Fruit fly (Drosophila melanogaster) whole organism, embryonic: ENCODE results near the gene CG9452.

Source experiments
- Bdp1 ChIP-seq: fragments of 200-800 bp; sonication (Bioruptor generic); optimal IDR thresholded peaks from 3 replicates; lab custom pipeline; 2016; ENCODE audit warnings: missing biosample characterization, missing genetic modification characterization
- CG10321 ChIP-seq: fragments of 200-800 bp; sonication (Bioruptor generic); IDR thresholded peaks from 2 replicates; pipeline ENCODE4 v1.3.6; 2022; ENCODE audit warnings: missing biosample characterization, missing genetic modification characterization
- CG10959 ChIP-seq: fragments of 200-800 bp; sonication (Bioruptor generic); IDR thresholded peaks from 2 replicates; pipeline ENCODE4 v1.3.6; 2022; ENCODE audit warnings: missing biosample characterization, missing genetic modification characterization
- CG13894 ChIP-seq: fragments of 200-800 bp; sonication (Bioruptor generic); optimal IDR thresholded peaks from 3 replicates; lab custom pipeline; 2018; ENCODE audit warnings: missing biosample characterization, mild to moderate bottlenecking, missing genetic modification characterization, moderate library complexity
- CG14050 ChIP-seq: fragments of 200-800 bp; sonication (Bioruptor generic); IDR thresholded peaks from 3 replicates; pipeline ENCODE4 v1.3.6; 2022; ENCODE audit warnings: missing biosample characterization, missing genetic modification characterization
- CG14441 ChIP-seq: fragments of 200-800 bp; sonication (Bioruptor generic); IDR thresholded peaks from 2 replicates; pipeline ENCODE4 v1.3.6; 2022; ENCODE audit warnings: missing biosample characterization, missing genetic modification characterization
- CG14860 ChIP-seq: fragments of 200-800 bp; sonication (Bioruptor generic); IDR thresholded peaks from 3 replicates; pipeline ENCODE4 v1.3.6; 2022; ENCODE audit warnings: missing biosample characterization, missing genetic modification characterization; ENCODE audit not compliant: partially characterized antibody
- CG15011 ChIP-seq: fragments of 200-800 bp; sonication (Bioruptor generic); optimal IDR thresholded peaks from 3 replicates; lab custom pipeline; 2018; ENCODE audit warnings: missing biosample characterization, mild to moderate bottlenecking, missing genetic modification characterization
- CG16813 ChIP-seq: fragments of 200-800 bp; sonication (Bioruptor generic); IDR thresholded peaks from 3 replicates; pipeline ENCODE4 v1.3.6; 2022; ENCODE audit warnings: missing biosample characterization, missing genetic modification characterization; ENCODE audit not compliant: partially characterized antibody
- CG17186 ChIP-seq: fragments of 200-800 bp; sonication (Bioruptor generic); optimal IDR thresholded peaks from 3 replicates; lab custom pipeline; 2017; ENCODE audit warnings: missing biosample characterization, missing genetic modification reagents, missing genetic modification characterization
- CG18764 ChIP-seq: fragments of 200-800 bp; sonication (Bioruptor generic); optimal IDR thresholded peaks from 3 replicates; lab custom pipeline; 2016; ENCODE audit warnings: missing biosample characterization, missing genetic modification characterization
- CG2116 ChIP-seq: fragments of 200-800 bp; sonication (Bioruptor generic); optimal IDR thresholded peaks from 3 replicates; lab custom pipeline; 2018; ENCODE audit warnings: missing biosample characterization, mild to moderate bottlenecking, missing genetic modification characterization
- CG2202 ChIP-seq: fragments of 200-800 bp; sonication (Bioruptor generic); optimal IDR thresholded peaks from 2 replicates; lab custom pipeline; 2018; ENCODE audit warnings: missing biosample characterization, mild to moderate bottlenecking, missing genetic modification characterization
- CG33213 ChIP-seq: fragments of 200-800 bp; sonication (Bioruptor generic); optimal IDR thresholded peaks from 3 replicates; lab custom pipeline; 2016; ENCODE audit warnings: missing biosample characterization, missing genetic modification characterization
- CG3726 ChIP-seq: fragments of 200-800 bp; sonication (Bioruptor generic); IDR thresholded peaks from 3 replicates; pipeline ENCODE4, ENCODE4 v1.3.6; 2022; ENCODE audit warnings: missing biosample characterization, missing genetic modification characterization
- CG3838 ChIP-seq: fragments of 200-800 bp; sonication (Bioruptor generic); optimal IDR thresholded peaks from 3 replicates; lab custom pipeline; 2016; ENCODE audit warnings: missing biosample characterization, missing genetic modification characterization
- CG4282 ChIP-seq: fragments of 200-800 bp; sonication (Bioruptor generic); optimal IDR thresholded peaks from 2 replicates; lab custom pipeline; 2016; ENCODE audit warnings: missing biosample characterization, missing genetic modification characterization
- CG4730 ChIP-seq: fragments of 200-800 bp; sonication (Bioruptor generic); IDR thresholded peaks from 2 replicates; pipeline ENCODE4 v1.3.6; 2022; ENCODE audit warnings: missing biosample characterization, missing genetic modification characterization
- CG5245 ChIP-seq: fragments of 200-800 bp; sonication (Bioruptor generic); optimal IDR thresholded peaks from 3 replicates; lab custom pipeline; 2016; ENCODE audit warnings: missing biosample characterization, missing genetic modification characterization
- CG6791 ChIP-seq: fragments of 200-800 bp; sonication (Bioruptor generic); IDR thresholded peaks from 3 replicates; pipeline ENCODE4 v1.3.6; 2022; ENCODE audit warnings: missing biosample characterization, missing genetic modification characterization; ENCODE audit not compliant: partially characterized antibody
- CG7372 ChIP-seq: fragments of 200-800 bp; sonication (Bioruptor generic); IDR thresholded peaks from 2 replicates; pipeline ENCODE4 v1.3.6; 2022; ENCODE audit warnings: missing biosample characterization, missing genetic modification characterization
- CG8089 ChIP-seq: fragments of 200-800 bp; sonication (Bioruptor generic); optimal IDR thresholded peaks from 3 replicates; lab custom pipeline; 2016; ENCODE audit warnings: missing biosample characterization, missing genetic modification characterization
- CG8290 ChIP-seq, 3 experiments: fragments of 200-800 bp; sonication (Bioruptor generic); optimal IDR thresholded peaks; 2 replicates each; lab custom pipeline; 2016 to 2019; ENCODE audit warnings: missing biosample characterization in 3 of 3, missing genetic modification characterization in 3 of 3, mild to moderate bottlenecking in 2 of 3, moderate library complexity in 1 of 3
- CG8359 ChIP-seq: fragments of 200-800 bp; sonication (Bioruptor generic); optimal IDR thresholded peaks from 2 replicates; lab custom pipeline; 2017; ENCODE audit warnings: missing biosample characterization, mild to moderate bottlenecking, missing genetic modification characterization, borderline replicate concordance
- Deaf1 ChIP-seq: fragments of 200-800 bp; optimal IDR thresholded peaks from 3 replicates; lab custom pipeline; 2019; ENCODE audit warnings: missing biosample characterization, mild to moderate bottlenecking, missing genetic modification characterization, moderate library complexity
- Dfd ChIP-seq, 2 experiments: fragments of >200 bp; optimal IDR thresholded peaks; 2 replicates each; lab custom pipeline; 2017; ENCODE audit warnings: missing biosample characterization in 2 of 2, missing genetic modification characterization in 2 of 2
- Drgx ChIP-seq: fragments of 200-800 bp; sonication (Bioruptor generic); IDR thresholded peaks from 2 replicates; pipeline ENCODE4 v1.3.6; 2022; ENCODE audit warnings: missing biosample characterization, missing genetic modification characterization
- Ets65A ChIP-seq: fragments of 200-800 bp; sonication (Bioruptor generic); peaks from one replicate; lab custom pipeline; 2016; ENCODE audit warnings: missing biosample characterization, missing genetic modification characterization
- HLH3B ChIP-seq: fragments of 200-800 bp; sonication (Bioruptor generic); IDR thresholded peaks from 2 replicates; pipeline ENCODE4 v1.3.6; 2022; ENCODE audit warnings: missing biosample characterization, missing genetic modification characterization
- HLH54F ChIP-seq: fragments of 200-800 bp; sonication (Bioruptor generic); optimal IDR thresholded peaks from 3 replicates; lab custom pipeline; 2016; ENCODE audit warnings: missing biosample characterization, missing genetic modification characterization
- Poxn ChIP-seq: fragments of 200-800 bp; sonication (Bioruptor generic); IDR thresholded peaks from 2 replicates; pipeline ENCODE4 v1.3.6; 2022; ENCODE audit warnings: missing biosample characterization, missing genetic modification characterization
- btn ChIP-seq: fragments of 200-800 bp; sonication (Bioruptor generic); optimal IDR thresholded peaks from 2 replicates; lab custom pipeline; 2016; ENCODE audit warnings: missing biosample characterization, missing genetic modification characterization
- chinmo ChIP-seq: fragments of 200-800 bp; sonication (Bioruptor generic); IDR thresholded peaks from 4 replicates; pipeline ENCODE4 v1.3.6; 2022; ENCODE audit warnings: missing biosample characterization, missing genetic modification characterization; ENCODE audit not compliant: partially characterized antibody
- chm ChIP-seq: fragments of 200-800 bp; sonication (Bioruptor generic); IDR thresholded peaks from 2 replicates; pipeline ENCODE4 v1.3.6; 2022; ENCODE audit warnings: missing biosample characterization, missing genetic modification characterization
- dysf ChIP-seq: fragments of 200-800 bp; sonication (Bioruptor generic); IDR thresholded peaks from 3 replicates; pipeline ENCODE4 v1.3.6; 2022; ENCODE audit warnings: missing biosample characterization, missing genetic modification characterization
- emc ChIP-seq: fragments of 200-800 bp; sonication (Bioruptor generic); optimal IDR thresholded peaks from 2 replicates; lab custom pipeline; 2016; ENCODE audit warnings: missing biosample characterization, missing genetic modification characterization
- ind ChIP-seq: fragments of 200-800 bp; sonication (Bioruptor generic); optimal IDR thresholded peaks from 3 replicates; lab custom pipeline; 2016; ENCODE audit warnings: missing biosample characterization, missing genetic modification characterization
- lab ChIP-seq: fragments of 200-800 bp; sonication (Bioruptor generic); optimal IDR thresholded peaks from 3 replicates; lab custom pipeline; 2017; ENCODE audit warnings: missing biosample characterization, missing genetic modification characterization, mild to moderate bottlenecking, moderate library complexity, missing genetic modification reagents
- oc ChIP-seq: fragments of 200-800 bp; sonication (Bioruptor generic); optimal IDR thresholded peaks from 2 replicates; lab custom pipeline; 2018; ENCODE audit warnings: missing biosample characterization, mild to moderate bottlenecking, missing genetic modification characterization, moderate library complexity
- odd ChIP-seq: fragments of 200-800 bp; sonication (Bioruptor generic); optimal IDR thresholded peaks from 2 replicates; lab custom pipeline; 2017; ENCODE audit warnings: missing biosample characterization, mild to moderate bottlenecking, missing genetic modification characterization
- onecut ChIP-seq: fragments of 200-800 bp; sonication (Bioruptor generic); IDR thresholded peaks from 2 replicates; pipeline ENCODE4 v1.3.6; 2022; ENCODE audit warnings: missing biosample characterization, missing genetic modification characterization
- ro ChIP-seq: fragments of 200-800 bp; sonication (Bioruptor generic); IDR thresholded peaks from 2 replicates; pipeline ENCODE4 v1.3.6; 2022; ENCODE audit warnings: missing biosample characterization, missing genetic modification characterization
- scrt ChIP-seq: fragments of 200-800 bp; sonication (Bioruptor generic); optimal IDR thresholded peaks from 2 replicates; lab custom pipeline; 2018; ENCODE audit warnings: missing biosample characterization, mild to moderate bottlenecking, missing genetic modification characterization, moderate library complexity
- sisA ChIP-seq: fragments of 200-800 bp; sonication (Bioruptor generic); IDR thresholded peaks from 2 replicates; pipeline ENCODE4 v1.3.6; 2022; ENCODE audit warnings: missing biosample characterization, missing genetic modification characterization
- tx ChIP-seq: fragments of 200-800 bp; sonication (Bioruptor generic); optimal IDR thresholded peaks from 2 replicates; lab custom pipeline; 2016; ENCODE audit warnings: missing biosample characterization, missing genetic modification characterization
- unc-4 ChIP-seq: fragments of 200-800 bp; sonication (Bioruptor generic); IDR thresholded peaks from 2 replicates; pipeline ENCODE4 v1.3.6; 2022; ENCODE audit warnings: missing biosample characterization, missing genetic modification characterization; ENCODE audit not compliant: partially characterized antibody
- yki ChIP-seq: fragments of >200 bp; optimal IDR thresholded peaks from 3 replicates; lab custom pipeline; 2018
- zen ChIP-seq: fragments of 200-800 bp; sonication (Bioruptor generic); optimal IDR thresholded peaks from 3 replicates; lab custom pipeline; 2018; ENCODE audit warnings: missing biosample characterization, mild to moderate bottlenecking, missing genetic modification characterization, moderate library complexity

Gene CG9452

DNA sequence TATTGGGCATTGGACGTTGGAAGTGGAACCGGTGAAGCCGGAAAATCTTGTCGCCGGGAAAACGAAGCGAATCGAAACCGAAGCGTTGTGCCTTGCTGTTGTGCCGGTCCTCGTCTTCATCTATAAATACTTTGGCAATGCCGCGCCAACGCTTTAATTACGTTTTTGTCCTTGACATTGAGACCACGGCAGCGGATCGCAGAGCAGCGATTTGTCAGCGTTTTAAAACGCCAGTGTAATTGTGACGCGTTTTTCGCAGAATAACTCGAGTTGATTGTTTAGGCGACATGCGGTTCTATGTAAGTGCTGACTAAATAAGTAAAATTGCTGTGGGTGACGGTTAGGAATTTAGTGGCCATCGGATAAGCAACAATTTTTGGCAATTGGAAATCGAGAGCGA, 17.4 kb upstream of the CG9452 start:
- TF ChIP-seq CG8359 (GFP tag; lab: Kevin White, UChicago) (peak; percentile 93), chinmo (no peak)
- TF ChIP-seq, all 482 proteins: peak for 1

- TF ChIP-seq Dfd (GFP tag; optimal IDR thresholded peaks at IDR 0.05; lab: Kevin White, UChicago): no peak
- no peak for TF ChIP-seq ind (GFP tag; lab: Kevin White, UChicago)
- TF ChIP-seq odd (GFP tag; lab: Kevin White, UChicago): no peak
- no peak for TF ChIP-seq HLH54F (GFP tag; lab: Kevin White, UChicago)
- peak; percentile 12 for TF ChIP-seq oc (tag; lab: Kevin White, UChicago)
- TF ChIP-seq CG6791: no peak
- TF ChIP-seq CG8290 (GFP tag; optimal IDR thresholded peaks at IDR 0.05; lab: Kevin White, UChicago): no peak
- TF ChIP-seq CG8290 (tag; optimal IDR thresholded peaks at IDR 0.05; lab: Kevin White, UChicago): no peak
- TF ChIP-seq Drgx (GFP tag; lab: Robert Waterston, UW): 0 out of 2 replicates have a peak, but pooled peaks have one; percentile 37
- no peak for TF ChIP-seq btn (GFP tag; lab: Kevin White, UChicago)
- TF ChIP-seq Ets65A (GFP tag; lab: Kevin White, UChicago): peak; percentile 26
- TF ChIP-seq CG16813 (GFP tag; lab: Robert Waterston, UW): no peak
- TF ChIP-seq CG10959: no peak
- TF ChIP-seq CG18764 (GFP tag; lab: Kevin White, UChicago): no peak
- TF ChIP-seq chm (GFP tag; lab: Robert Waterston, UW): no peak
- TF ChIP-seq yki (lab: Kevin White, UChicago): no peak
- no peak for TF ChIP-seq CG14860 (GFP tag; lab: Robert Waterston, UW)
- TF ChIP-seq CG4282 (GFP tag; lab: Kevin White, UChicago): no peak
- no peak for TF ChIP-seq CG3838 (GFP tag; lab: Kevin White, UChicago)
- no peak for TF ChIP-seq Poxn (GFP tag; lab: Robert Waterston, UW)
These were observed 17.0 kb upstream of the CG9452 start, which contains the start of gene Cpr76Bc for dm6 chr3L:19520645-19521044. Gene Cpr76Bc (plus strand): TSS chr3L:19520945.

dm6 chr3L:19519349-19519748, 15.7 kb upstream of the CG9452 start, which contains the start of gene Cpr76Bb:
Gene Cpr76Bb (plus strand): TSS chr3L:19519649.
- no peak for TF ChIP-seq sisA (GFP tag; lab: Robert Waterston, UW)
- TF ChIP-seq Bdp1 (GFP tag; lab: Kevin White, UChicago): no peak
- TF ChIP-seq unc-4 (GFP tag; lab: Robert Waterston, UW): no peak
- no peak for TF ChIP-seq CG2116 (GFP tag; lab: Kevin White, UChicago)
- TF ChIP-seq lab (GFP tag; lab: Kevin White, UChicago): no peak
- no peak for TF ChIP-seq dysf (GFP tag; lab: Robert Waterston, UW)
- no peak for TF ChIP-seq CG14441 (GFP tag; lab: Robert Waterston, UW)
- no peak for TF ChIP-seq HLH3B (GFP tag; lab: Robert Waterston, UW)
- no peak for TF ChIP-seq CG10321 (GFP tag; lab: Robert Waterston, UW)
- no peak for TF ChIP-seq Deaf1
- TF ChIP-seq CG13894 (tag; lab: Kevin White, UChicago): no peak
- TF ChIP-seq yki (lab: Kevin White, UChicago): no peak
- TF ChIP-seq, all 482 proteins: peak for 0

- TF ChIP-seq Poxn (GFP tag; lab: Robert Waterston, UW) (no peak), zen (tag; lab: Kevin White, UChicago) (no peak), onecut (GFP tag; lab: Robert Waterston, UW) (no peak), CG3726 (GFP tag; lab: Robert Waterston, UW) (no peak), scrt (no peak), CG14050 (GFP tag; lab: Robert Waterston, UW) (no peak), CG4730 (no peak), CG2202 (no peak), CG8089 (GFP tag; lab: Kevin White, UChicago) (no peak), tx (GFP tag; lab: Kevin White, UChicago) (no peak), CG5245 (no peak), CG33213 (GFP tag; lab: Kevin White, UChicago) (no peak), ro (GFP tag; lab: Robert Waterston, UW) (no peak), emc (GFP tag; lab: Kevin White, UChicago) (no peak), CG15011 (GFP tag; lab: Kevin White, UChicago) (no peak), CG7372 (GFP tag; lab: Robert Waterston, UW) (no peak), CG17186 (no peak)
These were observed 14.6 kb upstream of the CG9452 start, which contains the start of gene Cpr76Ba for dm6 chr3L:19518232-19518631. Gene Cpr76Ba (minus strand): TSS chr3L:19518332.
